Worm (Caenorhabditis elegans) whole organism, L4/young adult: ENCODE results near the gene F46B6.5.

Experiments used
- dao-5 ChIP-seq: sonication (generic microtip); optimal IDR thresholded peaks from 2 replicates; lab custom pipeline; 2016; ENCODE audit warnings: missing genotype, missing genetic modification characterization, moderate library complexity, missing compliant biosample characterization
- him-1 ChIP-seq: sonication (generic microtip); optimal IDR thresholded peaks from 2 replicates; lab custom pipeline; 2016; ENCODE audit warnings: missing genotype, missing genetic modification reagents, missing genetic modification characterization, missing compliant biosample characterization

- no peak for TF ChIP-seq him-1 (tag; lab: Kevin White, UChicago)
- TF ChIP-seq dao-5 (tag; lab: Kevin White, UChicago): no peak
These were observed 32.6 kb downstream of the F46B6.5 start, which contains the start of gene F58E6.4 for ce11 chrV:9750308-9750707.
